Fruit fly (Drosophila melanogaster) Kc167 (cell line): ENCODE measurements around the gene CG33271.

Source experiments
- h ChIP-seq: fragments of >200 bp; optimal IDR thresholded peaks from 3 replicates; lab custom pipeline; 2018; ENCODE audit warnings: missing external identifiers
- insv ChIP-seq: fragments of >200 bp; optimal IDR thresholded peaks from 3 replicates; lab custom pipeline; 2018; ENCODE audit warnings: missing external identifiers

DNA sequence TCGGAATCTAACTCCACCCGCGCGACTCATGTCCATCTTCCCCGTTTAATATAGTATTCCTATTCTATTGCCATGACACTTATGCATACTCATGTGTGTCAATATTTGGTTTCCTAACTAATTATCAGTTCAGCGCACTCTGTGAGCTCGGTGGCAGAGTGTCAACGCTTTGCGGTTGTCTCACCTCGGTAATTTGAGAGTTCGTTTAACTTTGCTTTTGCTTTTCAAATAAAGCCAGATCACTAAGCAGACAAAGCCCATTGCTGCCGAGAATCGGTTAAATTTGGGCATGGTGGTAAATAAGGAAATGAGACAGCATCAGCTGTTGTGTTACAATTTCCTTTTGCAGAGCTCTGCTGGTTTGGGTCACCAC is 37.0 kb downstream of the CG33271 start:
- TF ChIP-seq h (lab: Kevin White, UChicago) (no peak), insv (lab: Kevin White, UChicago) (no peak)
